Fruit fly (Drosophila melanogaster) whole organism, wandering third instar larva: ENCODE data around the gene CG6283.

Source experiments
- CG9705 ChIP-seq: fragments of 200-800 bp; sonication (Bioruptor generic); optimal IDR thresholded peaks from 2 replicates; lab custom pipeline; 2018; ENCODE audit warnings: missing biosample characterization, mild to moderate bottlenecking, missing genetic modification characterization
- CrebA ChIP-seq: fragments of 200-800 bp; sonication (Bioruptor generic); optimal IDR thresholded peaks from 2 replicates; lab custom pipeline; 2016; ENCODE audit warnings: missing biosample characterization, mild to moderate bottlenecking, missing genetic modification characterization, borderline replicate concordance
- Dif ChIP-seq: fragments of 200-275, 200-300 bp; sonication (Bioruptor generic); optimal IDR thresholded peaks from 2 replicates; lab custom pipeline; 2018; ENCODE audit warnings: missing biosample characterization, missing genetic modification characterization; ENCODE audit not compliant: partially characterized antibody
- HLH106 ChIP-seq: fragments of 200-800 bp; optimal IDR thresholded peaks from 3 replicates; lab custom pipeline; 2019; ENCODE audit warnings: missing biosample characterization, mild to moderate bottlenecking, missing genetic modification characterization, moderate library complexity
- Hnf4 ChIP-seq: fragments of 200-800 bp; sonication (Bioruptor generic); optimal IDR thresholded peaks from 2 replicates; lab custom pipeline; 2016; ENCODE audit warnings: missing biosample characterization, mild to moderate bottlenecking, missing genetic modification characterization
- Hr83 ChIP-seq: fragments of 200-300 bp; sonication (Bioruptor generic); optimal IDR thresholded peaks from 2 replicates; lab custom pipeline; 2016; ENCODE audit warnings: missing biosample characterization, mild to moderate bottlenecking, missing genetic modification characterization, moderate library complexity; ENCODE audit not compliant: poor library complexity, severe bottlenecking
- Jra ChIP-seq: sonication (Bioruptor generic); optimal IDR thresholded peaks from 2 replicates; lab custom pipeline; 2016; ENCODE audit warnings: missing biosample characterization, missing genetic modification characterization
- OdsH ChIP-seq: fragments of 200-800 bp; sonication (Bioruptor generic); optimal IDR thresholded peaks from 2 replicates; lab custom pipeline; 2016; ENCODE audit warnings: missing biosample characterization, mild to moderate bottlenecking, missing genetic modification characterization
- Sp1 ChIP-seq: fragments of 200-800 bp; sonication (Bioruptor generic); optimal IDR thresholded peaks from 3 replicates; lab custom pipeline; 2019; ENCODE audit warnings: missing biosample characterization, mild to moderate bottlenecking, missing genetic modification characterization, moderate library complexity
- Vsx2 ChIP-seq: fragments of 200-300, 225-300 bp; sonication (Bioruptor generic); optimal IDR thresholded peaks from 2 replicates; lab custom pipeline; 2018; ENCODE audit warnings: missing biosample characterization, missing genetic modification characterization; ENCODE audit not compliant: partially characterized antibody
- br ChIP-seq: fragments of 200-800 bp; sonication (Bioruptor generic); optimal IDR thresholded peaks from 2 replicates; lab custom pipeline; 2016; ENCODE audit warnings: missing biosample characterization, missing genetic modification characterization
- dl ChIP-seq, 2 experiments: fragments of 175-275, 200-275 bp in 1 of 2; fragments of 200-275 bp in 1 of 2; sonication (Bioruptor generic); optimal IDR thresholded peaks; lab custom pipeline; 2018; ENCODE audit warnings: mild to moderate bottlenecking in 2 of 2, missing biosample characterization in 2 of 2, missing genetic modification characterization in 2 of 2, moderate library complexity in 2 of 2; ENCODE audit not compliant: partially characterized antibody in 2 of 2, insufficient read depth in 1 of 2
- dsf ChIP-seq: sonication (Bioruptor generic); optimal IDR thresholded peaks from 2 replicates; lab custom pipeline; 2016; ENCODE audit warnings: missing biosample characterization, missing genetic modification characterization, borderline replicate concordance
- ey ChIP-seq: fragments of 200-800 bp; sonication (Bioruptor generic); optimal IDR thresholded peaks from 2 replicates; lab custom pipeline; 2016; ENCODE audit warnings: missing biosample characterization, missing genetic modification characterization
- foxo ChIP-seq, 2 experiments: fragments of 200-800 bp; sonication (Bioruptor generic); optimal IDR thresholded peaks; 2 replicates in 1 of 2; 3 replicates in 1 of 2; lab custom pipeline; 2016 to 2017; ENCODE audit warnings: missing biosample characterization in 2 of 2, missing genetic modification characterization in 2 of 2
- fru ChIP-seq: fragments of 200-800 bp; sonication (Bioruptor generic); optimal IDR thresholded peaks from 3 replicates; lab custom pipeline; 2016; ENCODE audit warnings: missing biosample characterization, mild to moderate bottlenecking, missing genetic modification characterization
- h ChIP-seq: fragments of 200-800 bp; sonication (Bioruptor generic); optimal IDR thresholded peaks from 3 replicates; lab custom pipeline; 2016; ENCODE audit warnings: missing biosample characterization, mild to moderate bottlenecking, missing genetic modification characterization
- jim ChIP-seq: fragments of 175-275, 200-325 bp; sonication (Bioruptor generic); optimal IDR thresholded peaks from 2 replicates; lab custom pipeline; 2016; ENCODE audit warnings: missing biosample characterization, mild to moderate bottlenecking, missing genetic modification characterization
- lola ChIP-seq: fragments of >200 bp; optimal IDR thresholded peaks from 2 replicates; lab custom pipeline; 2017; ENCODE audit warnings: missing biosample characterization, missing genetic modification characterization
- pan ChIP-seq: fragments of >200 bp; optimal IDR thresholded peaks from 2 replicates; lab custom pipeline; 2017
- psq ChIP-seq: fragments of 200-800 bp; sonication (Bioruptor generic); optimal IDR thresholded peaks from 3 replicates; lab custom pipeline; 2017; ENCODE audit warnings: missing biosample characterization, mild to moderate bottlenecking, missing genetic modification characterization, moderate library complexity
- rgr ChIP-seq: fragments of 200-800 bp; sonication (Bioruptor generic); optimal IDR thresholded peaks from 3 replicates; lab custom pipeline; 2016; ENCODE audit warnings: missing biosample characterization, mild to moderate bottlenecking, missing genetic modification characterization
- sv ChIP-seq: fragments of 200-800 bp; sonication (Bioruptor generic); optimal IDR thresholded peaks from 3 replicates; lab custom pipeline; 2016; ENCODE audit warnings: missing biosample characterization, missing genetic modification characterization
- usp ChIP-seq: fragments of >200 bp; optimal IDR thresholded peaks from 2 replicates; lab custom pipeline; 2017; ENCODE audit warnings: missing biosample characterization, missing genetic modification characterization
- woc ChIP-seq: sonication (Bioruptor generic); optimal IDR thresholded peaks from 2 replicates; lab custom pipeline; 2016; ENCODE audit warnings: missing biosample characterization, mild to moderate bottlenecking, missing genetic modification characterization

Gene CG6283

dm6 chr3R:26982106-26982505 is 39.1 kb downstream of the CG6283 start:
- no peak for TF ChIP-seq CG9705
- TF ChIP-seq Hnf4 (GFP tag; lab: Kevin White, UChicago): no peak
- TF ChIP-seq rgr (GFP tag; lab: Kevin White, UChicago): no peak
- TF ChIP-seq Jra (GFP tag; lab: Kevin White, UChicago): no peak
- TF ChIP-seq lola (GFP tag; lab: Kevin White, UChicago): no peak
- TF ChIP-seq woc (GFP tag; lab: Kevin White, UChicago): no peak
- TF ChIP-seq CrebA: no peak
- TF ChIP-seq HLH106 (tag; lab: Kevin White, UChicago): no peak
- TF ChIP-seq h (GFP tag; lab: Kevin White, UChicago): no peak
- no peak for TF ChIP-seq usp (GFP tag; lab: Kevin White, UChicago)
- TF ChIP-seq dsf (GFP tag; lab: Kevin White, UChicago): no peak

DNA sequence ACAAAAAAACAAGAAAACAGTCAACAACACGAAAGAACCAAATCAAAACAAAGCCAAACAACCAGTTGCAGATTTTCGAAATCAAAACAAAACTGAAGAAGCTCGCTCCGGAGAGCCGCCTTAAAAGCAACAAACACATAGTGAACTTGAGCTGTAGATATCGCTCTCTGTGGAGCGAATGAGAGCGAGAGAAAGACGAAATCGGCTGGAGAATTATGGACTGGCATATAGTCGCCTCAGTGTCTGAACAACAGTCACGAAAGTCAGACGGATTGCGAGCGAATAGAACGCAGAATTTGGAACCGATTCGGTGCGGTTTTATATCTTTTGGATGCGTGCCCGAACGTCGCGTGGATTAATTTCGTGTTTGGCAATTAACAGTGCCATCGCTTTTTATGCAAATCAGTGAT is 40.9 kb downstream of the CG6283 start:
- TF ChIP-seq OdsH (GFP tag; lab: Kevin White, UChicago) (no peak), Dif (GFP tag; lab: Kevin White, UChicago) (peak; percentile 96), Hr83 (GFP tag; lab: Kevin White, UChicago) (peak; percentile 37), ey (GFP tag; lab: Kevin White, UChicago) (no peak), jim (GFP tag; lab: Kevin White, UChicago) (peak; percentile 21), woc (GFP tag; lab: Kevin White, UChicago) (no peak), br (GFP tag; lab: Kevin White, UChicago) (no peak), psq (GFP tag; lab: Kevin White, UChicago) (peak; percentile 87), dl (GFP tag; optimal IDR thresholded peaks at IDR 0.05; lab: Kevin White, UChicago; ENCODE audit: insufficient read depth in 1 of 2, partially characterized antibody in 2 of 2) (peak; percentile 88 to 93), Vsx2 (GFP tag; lab: Kevin White, UChicago) (peak; percentile 77), foxo (GFP tag; optimal IDR thresholded peaks at IDR 0.05; lab: Kevin White, UChicago) (peak in 1 of 2 experiments; percentile 14), h (GFP tag; lab: Kevin White, UChicago) (peak; percentile 67), fru (GFP tag; lab: Kevin White, UChicago) (no peak)
- TF ChIP-seq, all 38 proteins: peak for 8

DNA sequence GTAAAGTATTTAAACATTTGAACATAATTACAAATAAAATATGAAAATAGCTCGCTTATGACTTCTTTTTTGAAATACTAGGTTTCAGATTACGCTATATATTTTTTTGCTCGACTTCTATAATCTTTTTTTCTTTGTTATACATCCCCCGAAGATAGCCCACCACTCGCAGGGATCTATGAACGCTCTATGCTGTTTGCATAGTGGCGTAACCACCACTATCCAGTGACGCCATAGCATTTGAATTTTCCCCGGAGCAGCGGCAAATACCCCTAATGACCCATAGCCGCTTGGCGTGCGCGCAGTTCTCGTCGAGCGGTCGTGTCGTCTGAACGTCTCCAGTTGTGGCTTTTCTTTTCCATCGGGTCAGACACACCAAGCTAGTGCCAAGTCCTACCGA is 42.9 kb downstream of the CG6283 start, which contains the start of the genes CG14253 and CG46313:
CG14253 (plus strand) TSS at position 301 of the 400 bp plus-strand sequence.
CG46313 (plus strand) TSS at position 301 of the 400 bp plus-strand sequence.
- TF ChIP-seq CG9705: no peak
- no peak for TF ChIP-seq woc (GFP tag; lab: Kevin White, UChicago)
- TF ChIP-seq psq (GFP tag; lab: Kevin White, UChicago): no peak
- no peak for TF ChIP-seq jim (GFP tag; lab: Kevin White, UChicago)
- TF ChIP-seq ey (GFP tag; lab: Kevin White, UChicago): no peak
- TF ChIP-seq lola (GFP tag; lab: Kevin White, UChicago): no peak
- no peak for TF ChIP-seq sv (GFP tag; lab: Kevin White, UChicago)
- no peak for TF ChIP-seq pan (lab: Kevin White, UChicago)
- no peak for TF ChIP-seq br (GFP tag; lab: Kevin White, UChicago)
- TF ChIP-seq Sp1: no peak
- TF ChIP-seq OdsH (GFP tag; lab: Kevin White, UChicago): no peak
- TF ChIP-seq, all 38 proteins: peak for 0
